Worm (Caenorhabditis elegans) whole organism, L3 larva: ENCODE results near the gene npp-19.

Experiments
- R02D3.7 ChIP-seq: fragments of 150-350 bp; optimal IDR thresholded peaks from 2 replicates; lab custom pipeline; 2014; ENCODE audit warnings: missing biosample characterization, missing genetic modification characterization
- ama-1 ChIP-seq: fragments of 150-350 bp; optimal IDR thresholded peaks from 2 replicates; lab custom pipeline; 2018
- ceh-16 ChIP-seq: sonication (generic microtip); optimal IDR thresholded peaks from 2 replicates; lab custom pipeline; 2017; ENCODE audit warnings: missing biosample characterization, missing genetic modification characterization
- ceh-28 ChIP-seq: fragments of 150-350 bp; optimal IDR thresholded peaks from 2 replicates; lab custom pipeline; 2014; ENCODE audit warnings: missing biosample characterization, missing genetic modification reagents, missing genetic modification characterization
- ceh-82 ChIP-seq: fragments of 150-350 bp; optimal IDR thresholded peaks from 2 replicates; lab custom pipeline; 2014; ENCODE audit warnings: missing biosample characterization, missing genetic modification characterization
- ceh-9 ChIP-seq: sonication (generic microtip); optimal IDR thresholded peaks from 2 replicates; lab custom pipeline; 2018; ENCODE audit warnings: missing biosample characterization, missing genetic modification characterization
- daf-12 ChIP-seq: fragments of 150-350 bp; optimal IDR thresholded peaks from 2 replicates; lab custom pipeline; 2014; ENCODE audit warnings: missing biosample characterization, missing genetic modification reagents, missing genetic modification characterization
- elt-1 ChIP-seq: fragments of 150-350 bp; optimal IDR thresholded peaks from 2 replicates; lab custom pipeline; 2014; ENCODE audit warnings: missing biosample characterization, missing genetic modification characterization
- elt-2 ChIP-seq: sonication (generic microtip); optimal IDR thresholded peaks from 2 replicates; lab custom pipeline; 2016; ENCODE audit warnings: missing genetic modification reagents, mild to moderate bottlenecking, missing genetic modification characterization, missing compliant biosample characterization
- elt-3 ChIP-seq, 3 experiments: fragments of 150-350 bp in 1 of 3; sonication (generic microtip) in 2 of 3; optimal IDR thresholded peaks; 2 replicates in 2 of 3; 4 replicates in 1 of 3; lab custom pipeline; 2014 to 2017; ENCODE audit warnings: missing biosample characterization in 3 of 3, missing genetic modification characterization in 3 of 3
- eor-1 ChIP-seq, 2 experiments: fragments of 150-350 bp; optimal IDR thresholded peaks; 2 replicates each; lab custom pipeline; 2014 to 2018; ENCODE audit warnings: missing biosample characterization in 2 of 2, missing genetic modification characterization in 2 of 2
- fkh-10 ChIP-seq: sonication (generic microtip); optimal IDR thresholded peaks from 2 replicates; lab custom pipeline; 2017; ENCODE audit warnings: missing biosample characterization, missing genetic modification reagents, missing genetic modification characterization
- hmg-11 ChIP-seq: sonication (generic microtip); optimal IDR thresholded peaks from 2 replicates; lab custom pipeline; 2016; ENCODE audit warnings: missing genetic modification characterization, missing compliant biosample characterization
- jun-1 ChIP-seq: fragments of 150-350 bp; optimal IDR thresholded peaks from 2 replicates; lab custom pipeline; 2014; ENCODE audit warnings: missing biosample characterization, missing genetic modification reagents, missing genetic modification characterization
- lin-15B ChIP-seq: fragments of 150-350 bp; optimal IDR thresholded peaks from 2 replicates; lab custom pipeline; 2014; ENCODE audit warnings: missing biosample characterization, missing genetic modification characterization
- lin-39 ChIP-seq: fragments of 150-350 bp; optimal IDR thresholded peaks from 2 replicates; lab custom pipeline; 2018; ENCODE audit warnings: missing biosample characterization, missing genetic modification reagents, missing genetic modification characterization
- lsy-12 ChIP-seq: sonication (generic microtip); optimal IDR thresholded peaks from 2 replicates; lab custom pipeline; 2016; ENCODE audit warnings: mild to moderate bottlenecking, missing genetic modification characterization, missing compliant biosample characterization
- mdl-1 ChIP-seq: fragments of 150-350 bp; optimal IDR thresholded peaks from 2 replicates; lab custom pipeline; 2014; ENCODE audit warnings: missing biosample characterization, missing genetic modification characterization
- nfya-1 ChIP-seq: sonication (generic microtip); optimal IDR thresholded peaks from 2 replicates; lab custom pipeline; 2017; ENCODE audit warnings: missing genetic modification characterization, mild to moderate bottlenecking, missing compliant biosample characterization, antibody characterized with exemption, moderate library complexity; ENCODE audit not compliant: insufficient read depth
- nhr-11 ChIP-seq: fragments of 150-350 bp; optimal IDR thresholded peaks from 2 replicates; lab custom pipeline; 2014; ENCODE audit warnings: missing biosample characterization, missing genetic modification characterization
- nhr-23 ChIP-seq: fragments of 150-350 bp; optimal IDR thresholded peaks from 2 replicates; lab custom pipeline; 2014; ENCODE audit warnings: missing biosample characterization, missing genetic modification reagents, missing genetic modification characterization
- nhr-25 ChIP-seq: sonication (generic microtip); optimal IDR thresholded peaks from 2 replicates; lab custom pipeline; 2017; ENCODE audit warnings: missing biosample characterization, missing genetic modification characterization
- nhr-28 ChIP-seq: fragments of 150-350 bp; optimal IDR thresholded peaks from 2 replicates; lab custom pipeline; 2014; ENCODE audit warnings: missing biosample characterization, missing genetic modification characterization
- nhr-43 ChIP-seq: sonication (generic microtip); optimal IDR thresholded peaks from 2 replicates; lab custom pipeline; 2016; ENCODE audit warnings: mild to moderate bottlenecking, missing genetic modification characterization, missing compliant biosample characterization; ENCODE audit not compliant: poor library complexity, severe bottlenecking
- nhr-67 ChIP-seq: fragments of 150-350 bp; optimal IDR thresholded peaks from 2 replicates; lab custom pipeline; 2014; ENCODE audit warnings: missing biosample characterization, missing genetic modification characterization
- nhr-77 ChIP-seq: fragments of 150-350 bp; optimal IDR thresholded peaks from 2 replicates; lab custom pipeline; 2014; ENCODE audit warnings: missing biosample characterization, missing genetic modification characterization
- pha-4 ChIP-seq: fragments of 150-350 bp; optimal IDR thresholded peaks from 2 replicates; lab custom pipeline; 2014; ENCODE audit warnings: missing biosample characterization, missing genetic modification reagents, missing genetic modification characterization
- pqm-1 ChIP-seq: fragments of 150-350 bp; optimal IDR thresholded peaks from 2 replicates; lab custom pipeline; 2017; ENCODE audit warnings: missing biosample characterization, missing genetic modification characterization, inconsistent platforms
- sea-2 ChIP-seq: fragments of 150-350 bp; sonication (generic microtip); optimal IDR thresholded peaks from 4 replicates; lab custom pipeline; 2014; ENCODE audit warnings: missing biosample characterization, missing genetic modification reagents, missing genetic modification characterization
- skn-1 ChIP-seq: fragments of 150-350 bp; optimal IDR thresholded peaks from 2 replicates; lab custom pipeline; 2014; ENCODE audit warnings: missing biosample characterization, missing genetic modification characterization
- snpc-4 ChIP-seq: fragments of 150-350 bp; optimal IDR thresholded peaks from 2 replicates; lab custom pipeline; 2014; ENCODE audit warnings: missing biosample characterization, missing genetic modification characterization
- tbx-2 ChIP-seq: sonication (generic microtip); optimal IDR thresholded peaks from 2 replicates; lab custom pipeline; 2016; ENCODE audit warnings: mild to moderate bottlenecking, missing genetic modification characterization, missing compliant biosample characterization
- unc-62 ChIP-seq: fragments of 150-350 bp; sonication (generic microtip); optimal IDR thresholded peaks from 4 replicates; lab custom pipeline; 2014; ENCODE audit warnings: missing biosample characterization, missing genetic modification reagents, missing genetic modification characterization
- zag-1 ChIP-seq: fragments of 150-350 bp; optimal IDR thresholded peaks from 2 replicates; lab custom pipeline; 2014; ENCODE audit warnings: missing biosample characterization, missing genetic modification characterization
- ztf-11 ChIP-seq: fragments of 150-350 bp; optimal IDR thresholded peaks from 2 replicates; lab custom pipeline; 2014; ENCODE audit warnings: missing biosample characterization, missing genetic modification characterization
- ztf-4 ChIP-seq: fragments of 150-350 bp; optimal IDR thresholded peaks from 2 replicates; lab custom pipeline; 2014; ENCODE audit warnings: missing biosample characterization, missing genetic modification characterization

Gene npp-19

DNA sequence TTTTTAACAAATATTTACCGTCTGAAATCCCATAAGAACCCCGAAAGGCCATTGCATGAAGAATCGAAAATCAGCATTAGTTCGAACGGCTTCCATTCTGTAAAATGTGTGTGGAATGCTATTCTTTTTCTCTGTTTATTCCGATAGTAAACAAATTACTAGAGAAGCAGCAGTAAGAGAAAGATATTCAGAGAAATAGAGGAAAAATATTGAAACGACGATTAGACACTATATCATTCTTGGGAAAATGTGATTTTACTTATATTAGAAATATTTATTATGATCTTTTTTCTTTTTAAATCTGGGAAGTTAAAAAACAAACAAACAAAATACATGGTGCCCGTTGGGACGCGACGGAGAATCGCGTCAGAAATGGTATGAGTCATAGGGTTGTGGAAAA lies 45.2 kb upstream of the npp-19 start, which contains the start of gene M106.8:
Gene M106.8, minus strand, starts transcription at position 101 of the 400 bp plus-strand sequence.
- TF ChIP-seq elt-3 (tag; optimal IDR thresholded peaks at IDR 0.05; lab: Kevin White, UChicago) (no peak), pha-4 (tag; lab: Kevin White, UChicago) (no peak), nhr-28 (tag; lab: Kevin White, UChicago) (no peak)

DNA sequence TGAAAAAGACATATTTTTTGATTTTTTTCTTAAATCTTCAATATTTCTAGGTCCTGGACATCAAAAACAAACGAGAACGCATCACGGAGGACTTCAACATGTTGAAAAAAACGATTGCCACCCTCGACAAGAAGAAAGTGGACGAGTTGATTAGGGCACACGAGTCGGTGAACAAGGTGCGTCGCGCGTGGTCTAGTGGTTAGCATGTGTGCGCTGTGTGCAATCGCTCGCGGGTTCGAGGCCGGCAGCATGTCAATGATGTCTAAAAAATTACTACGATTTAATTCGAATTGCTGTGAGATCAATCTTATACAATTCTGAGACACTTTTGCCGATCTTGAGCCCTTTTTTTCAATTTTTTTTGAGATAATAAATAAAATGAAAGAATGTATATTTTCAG lies 41.8 kb upstream of the npp-19 start:
- TF ChIP-seq ceh-82 (tag; lab: Kevin White, UChicago) (no peak), ama-1 (lab: Kevin White, UChicago) (peak; percentile 52), ceh-16 (tag; lab: Kevin White, UChicago) (no peak), ztf-4 (tag; lab: Kevin White, UChicago) (peak; percentile 68), lin-39 (tag; lab: Kevin White, UChicago) (peak; percentile 94), zag-1 (tag; lab: Kevin White, UChicago) (no peak), unc-62 (GFP tag; lab: Kevin White, UChicago) (peak; percentile 40), elt-3 (tag; optimal IDR thresholded peaks at IDR 0.05; lab: Kevin White, UChicago) (peak in 1 of 3 experiments; percentile 81), nhr-23 (tag; lab: Kevin White, UChicago) (peak; percentile 44), ceh-9 (tag; lab: Kevin White, UChicago) (no peak), ztf-11 (tag; lab: Kevin White, UChicago) (peak; percentile 28), fkh-10 (GFP tag; lab: Kevin White, UChicago) (peak; percentile 8), snpc-4 (tag; lab: Kevin White, UChicago) (peak; percentile 20), nhr-67 (tag; lab: Kevin White, UChicago) (no peak), nhr-28 (tag; lab: Kevin White, UChicago) (no peak), R02D3.7 (tag; lab: Kevin White, UChicago) (peak; percentile 43), nhr-43 (tag; lab: Kevin White, UChicago) (peak; percentile 83), pqm-1 (tag; lab: Kevin White, UChicago) (peak; percentile 36), mdl-1 (tag; lab: Kevin White, UChicago) (no peak), jun-1 (peak; percentile 72), sea-2 (GFP tag; lab: Kevin White, UChicago) (no peak), nfya-1 (peak; percentile 79), lsy-12 (tag; lab: Kevin White, UChicago) (peak; percentile 74), skn-1 (tag; lab: Kevin White, UChicago) (peak; percentile 12), hmg-11 (tag; lab: Kevin White, UChicago) (peak; percentile 90), nhr-25 (tag; lab: Kevin White, UChicago) (peak; percentile 71), nhr-11 (tag; lab: Kevin White, UChicago) (peak; percentile 46), nhr-77 (tag; lab: Kevin White, UChicago) (peak; percentile 77), tbx-2 (peak; percentile 62), eor-1 (tag; optimal IDR thresholded peaks at IDR 0.05; lab: Kevin White, UChicago) (no peak), lin-15B (tag; lab: Kevin White, UChicago) (peak; percentile 45), daf-12 (tag; lab: Kevin White, UChicago) (no peak), pha-4 (tag; lab: Kevin White, UChicago) (peak; percentile 78), elt-1 (tag; lab: Kevin White, UChicago) (no peak), elt-2 (peak; percentile 58)

DNA sequence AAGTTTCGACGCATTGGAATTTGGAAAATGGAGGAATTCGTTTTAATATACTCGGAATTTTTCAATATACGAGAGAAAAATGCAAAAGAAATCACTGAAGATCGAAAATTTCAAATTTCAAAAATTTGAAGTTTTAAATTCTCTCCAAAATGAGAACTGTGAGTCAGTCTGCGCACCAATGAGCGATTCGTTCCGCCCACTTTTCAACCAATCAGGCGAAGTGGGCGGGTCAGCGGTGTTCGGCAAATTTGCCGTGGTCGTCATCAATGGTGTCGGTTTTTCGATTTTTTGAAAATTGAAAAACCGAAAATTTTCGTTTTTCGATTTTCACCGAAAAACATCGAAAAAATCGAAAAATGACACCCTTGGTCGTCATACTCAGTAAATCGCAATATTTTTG lies 40.3 kb upstream of the npp-19 start:
- TF ChIP-seq ceh-28 (no peak), nfya-1 (peak; percentile 73)

DNA sequence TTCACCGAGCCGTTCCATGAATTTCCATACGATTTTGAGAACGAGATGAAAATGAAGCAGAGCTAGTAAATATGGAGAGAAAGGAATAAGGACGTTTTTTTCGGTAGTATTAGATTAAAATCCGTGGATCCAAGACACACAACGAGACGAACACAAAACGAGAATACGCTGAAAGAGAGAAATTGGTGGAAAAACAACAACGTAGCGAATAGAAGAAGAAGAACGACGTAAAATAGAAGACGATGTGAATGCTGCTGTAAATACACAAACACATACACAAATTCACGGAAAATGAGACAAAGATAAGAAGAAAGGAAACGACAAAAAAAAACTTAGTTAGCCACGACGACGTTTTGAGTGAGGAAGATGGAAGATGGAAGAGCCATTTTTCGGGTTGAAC lies 36.4 kb upstream of the npp-19 start:
- no peak for TF ChIP-seq tbx-2
- no peak for TF ChIP-seq ceh-82 (tag; lab: Kevin White, UChicago)
- no peak for TF ChIP-seq nhr-25 (tag; lab: Kevin White, UChicago)
- TF ChIP-seq elt-3 (tag; optimal IDR thresholded peaks at IDR 0.05; lab: Kevin White, UChicago): no peak
- no peak for TF ChIP-seq fkh-10 (GFP tag; lab: Kevin White, UChicago)
- no peak for TF ChIP-seq nhr-77 (tag; lab: Kevin White, UChicago)
- no peak for TF ChIP-seq skn-1 (tag; lab: Kevin White, UChicago)
